Fruit fly (Drosophila melanogaster) whole organism, adult: Measurements from ENCODE around the gene CG14109.

Experiments
- CG11617 ChIP-seq: fragments of 200-800 bp; sonication (Bioruptor generic); optimal IDR thresholded peaks from 2 replicates; lab custom pipeline; 2017; ENCODE audit warnings: mild to moderate bottlenecking, missing biosample characterization, missing genetic modification reagents, missing genetic modification characterization
- CG12768 ChIP-seq: fragments of 200-800 bp; sonication (Bioruptor generic); optimal IDR thresholded peaks from 2 replicates; lab custom pipeline; 2017; ENCODE audit warnings: missing biosample characterization, missing genetic modification characterization, mild to moderate bottlenecking, moderate library complexity, missing genetic modification reagents
- CG33017 ChIP-seq: fragments of 200-800 bp; sonication (Bioruptor generic); optimal IDR thresholded peaks from 2 replicates; lab custom pipeline; 2018; ENCODE audit warnings: missing biosample characterization, mild to moderate bottlenecking, missing genetic modification characterization, moderate library complexity
- CG7101 ChIP-seq: fragments of 200-800 bp; sonication (Bioruptor generic); optimal IDR thresholded peaks from 2 replicates; lab custom pipeline; 2018; ENCODE audit warnings: missing biosample characterization, mild to moderate bottlenecking, missing genetic modification characterization, moderate library complexity
- Clk ChIP-seq: fragments of 200-800 bp; sonication (Bioruptor generic); optimal IDR thresholded peaks from 2 replicates; lab custom pipeline; 2017; ENCODE audit warnings: missing biosample characterization, missing genetic modification characterization
- Mnt ChIP-seq: fragments of 200-800 bp; sonication (Bioruptor generic); optimal IDR thresholded peaks from 2 replicates; lab custom pipeline; 2016; ENCODE audit warnings: missing biosample characterization, mild to moderate bottlenecking, missing genetic modification characterization
- cic ChIP-seq: fragments of 200-800 bp; sonication (Bioruptor generic); optimal IDR thresholded peaks from 2 replicates; lab custom pipeline; 2017; ENCODE audit warnings: missing biosample characterization, mild to moderate bottlenecking, missing genetic modification characterization, moderate library complexity
- kay ChIP-seq: fragments of 200-800 bp; sonication (Bioruptor generic); peaks from one replicate; lab custom pipeline; 2016; ENCODE audit warnings: missing biosample characterization, missing genetic modification characterization, borderline replicate concordance
- ovo ChIP-seq: fragments of 200-800 bp; sonication (Bioruptor generic); optimal IDR thresholded peaks from 2 replicates; lab custom pipeline; 2016; ENCODE audit warnings: missing biosample characterization, missing genetic modification characterization
- pad ChIP-seq: fragments of 200-800 bp; sonication (Bioruptor generic); optimal IDR thresholded peaks from 3 replicates; lab custom pipeline; 2017; ENCODE audit warnings: missing biosample characterization, missing genetic modification characterization, mild to moderate bottlenecking, moderate library complexity, missing genetic modification reagents
- tj ChIP-seq: fragments of 200-800 bp; sonication (Bioruptor generic); optimal IDR thresholded peaks from 3 replicates; lab custom pipeline; 2017; ENCODE audit warnings: missing biosample characterization, mild to moderate bottlenecking, missing genetic modification characterization, moderate library complexity

- TF ChIP-seq Mnt (GFP tag; lab: Kevin White, UChicago) (no peak), tj (GFP tag; lab: Kevin White, UChicago) (no peak), CG12768 (GFP tag; lab: Kevin White, UChicago) (no peak), Clk (GFP tag; lab: Kevin White, UChicago) (no peak), CG11617 (no peak), CG33017 (tag; lab: Kevin White, UChicago) (no peak), cic (GFP tag; lab: Kevin White, UChicago) (no peak), kay (GFP tag; lab: Kevin White, UChicago) (no peak), pad (GFP tag; lab: Kevin White, UChicago) (no peak), ovo (GFP tag; lab: Kevin White, UChicago) (no peak), CG7101 (tag; lab: Kevin White, UChicago) (no peak)
Observed at dm6 chr3L:13424068-13424467, 16.6 kb upstream of the CG14109 start, which contains the start of gene CG33263.
